Worm (Caenorhabditis elegans) whole organism, L4 larva: ENCODE data around the gene haf-7.
A peak's percentile ranks its signal among the peaks of the same experiment; 100 is the strongest.
"Not testable (repeated sequence)": the region's sequence is repeated elsewhere in the genome, so short reads cannot be mapped to it uniquely, and the experiment has no call there.

Experiments used
- F37D6.2 ChIP-seq: sonication (generic microtip); optimal IDR thresholded peaks from 2 replicates; lab custom pipeline; 2016; ENCODE audit warnings: mild to moderate bottlenecking, missing genetic modification characterization, missing compliant biosample characterization
- F49E8.2 ChIP-seq: sonication (generic microtip); optimal IDR thresholded peaks from 2 replicates; lab custom pipeline; 2016; ENCODE audit warnings: missing compliant biosample characterization, mild to moderate bottlenecking, missing genetic modification characterization, borderline replicate concordance
- T20F7.1 ChIP-seq: fragments of 200-800 bp; sonication (Bioruptor generic); optimal IDR thresholded peaks from 2 replicates; lab custom pipeline; 2018; ENCODE audit warnings: mild to moderate bottlenecking, missing genetic modification characterization, missing compliant biosample characterization
- Y75B8A.6 ChIP-seq: fragments of 200-800 bp; sonication (Bioruptor generic); IDR thresholded peaks from 2 replicates; pipeline ENCODE4 v1.3.6; 2022; ENCODE audit warnings: missing genetic modification reagents, missing genetic modification characterization, missing compliant biosample characterization
- aha-1 ChIP-seq: fragments of 150-350 bp; peaks from one replicate; lab custom pipeline; 2014; ENCODE audit warnings: missing biosample characterization, missing genetic modification characterization
- ama-1 ChIP-seq: fragments of 150-350 bp; optimal IDR thresholded peaks from 2 replicates; lab custom pipeline; 2014; ENCODE audit warnings: inconsistent platforms, mixed read lengths
- arid-1 ChIP-seq: fragments of 200-800 bp; sonication (Bioruptor generic); conservative IDR thresholded peaks from 2 replicates; pipeline ENCODE4 v1.3.6; 2022; ENCODE audit warnings: missing genetic modification reagents, missing genetic modification characterization, missing compliant biosample characterization
- ceh-32 ChIP-seq: sonication (generic microtip); optimal IDR thresholded peaks from 2 replicates; lab custom pipeline; 2016; ENCODE audit warnings: mild to moderate bottlenecking, missing genetic modification characterization, missing compliant biosample characterization; ENCODE audit not compliant: poor library complexity
- ceh-82 ChIP-seq: sonication (generic microtip); optimal IDR thresholded peaks from 2 replicates; lab custom pipeline; 2017; ENCODE audit warnings: missing biosample characterization, missing genetic modification characterization
- ctbp-1 ChIP-seq: fragments of 200-800 bp; sonication (Bioruptor generic); IDR thresholded peaks from 2 replicates; pipeline ENCODE4 v1.3.6; 2022; ENCODE audit warnings: missing genetic modification reagents, missing genetic modification characterization, missing compliant biosample characterization
- dpl-1 ChIP-seq: fragments of 150-350 bp; optimal IDR thresholded peaks from 2 replicates; lab custom pipeline; 2014; ENCODE audit warnings: missing biosample characterization, missing genetic modification reagents, missing genetic modification characterization
- egl-27 ChIP-seq: sonication (generic microtip); optimal IDR thresholded peaks from 3 replicates; lab custom pipeline; 2017; ENCODE audit warnings: missing biosample characterization, missing genetic modification reagents, missing genetic modification characterization
- hmg-1.1 ChIP-seq: fragments of 200-800 bp; sonication (Bioruptor generic); IDR thresholded peaks from 2 replicates; pipeline ENCODE4 v1.3.6; 2022; ENCODE audit warnings: missing genetic modification reagents, missing genetic modification characterization, missing compliant biosample characterization
- jun-1 ChIP-seq: fragments of 150-350 bp; optimal IDR thresholded peaks from 2 replicates; lab custom pipeline; 2014; ENCODE audit warnings: missing biosample characterization, missing genetic modification reagents, missing genetic modification characterization
- lin-15B ChIP-seq: fragments of 150-350 bp; sonication (generic microtip); optimal IDR thresholded peaks from 3 replicates; lab custom pipeline; 2014; ENCODE audit warnings: missing biosample characterization, missing genetic modification characterization
- lin-29 ChIP-seq: fragments of 200-800 bp; sonication (Bioruptor generic); IDR thresholded peaks from 2 replicates; pipeline ENCODE4 v1.3.6; 2022; ENCODE audit warnings: missing genetic modification reagents, missing genetic modification characterization, missing compliant biosample characterization
- lin-39 ChIP-seq: fragments of 150-350 bp; optimal IDR thresholded peaks from 2 replicates; lab custom pipeline; 2014; ENCODE audit warnings: missing biosample characterization, missing genetic modification reagents, missing genetic modification characterization
- mdl-1 ChIP-seq, 2 experiments: fragments of 150-350 bp in 1 of 2; sonication (generic microtip) in 1 of 2; optimal IDR thresholded peaks; 2 replicates each; lab custom pipeline; 2014 to 2017; ENCODE audit warnings: missing biosample characterization in 2 of 2, missing genetic modification characterization in 2 of 2
- mes-2 ChIP-seq: sonication (generic microtip); optimal IDR thresholded peaks from 2 replicates; lab custom pipeline; 2016; ENCODE audit warnings: missing genotype, mild to moderate bottlenecking, missing genetic modification characterization, missing compliant biosample characterization; ENCODE audit not compliant: poor library complexity, severe bottlenecking
- mxl-3 ChIP-seq: fragments of 200-800 bp; sonication (Bioruptor generic); optimal IDR thresholded peaks from 2 replicates; lab custom pipeline; 2018; ENCODE audit warnings: mild to moderate bottlenecking, missing genetic modification characterization, missing compliant biosample characterization
- nhr-10 ChIP-seq: fragments of 150-350 bp; optimal IDR thresholded peaks from 2 replicates; lab custom pipeline; 2014; ENCODE audit warnings: missing biosample characterization, missing genetic modification characterization
- nhr-102 ChIP-seq: sonication (generic microtip); optimal IDR thresholded peaks from 2 replicates; lab custom pipeline; 2016; ENCODE audit warnings: mild to moderate bottlenecking, missing genetic modification characterization, moderate library complexity, missing compliant biosample characterization
- nhr-42 ChIP-seq: fragments of 200-800 bp; sonication (Bioruptor generic); IDR thresholded peaks from 2 replicates; pipeline ENCODE4 v1.3.6; 2022; ENCODE audit warnings: missing genetic modification characterization, missing compliant biosample characterization
- pqm-1 ChIP-seq: sonication (generic microtip); optimal IDR thresholded peaks from 2 replicates; lab custom pipeline; 2017; ENCODE audit warnings: missing biosample characterization, missing genetic modification characterization
- sdz-12 ChIP-seq: fragments of 200-800 bp; sonication (Bioruptor generic); optimal IDR thresholded peaks from 2 replicates; lab custom pipeline; 2018; ENCODE audit warnings: mild to moderate bottlenecking, missing genetic modification characterization, missing compliant biosample characterization
- set-16 ChIP-seq: fragments of 200-800 bp; sonication (Bioruptor generic); IDR thresholded peaks from 2 replicates; pipeline ENCODE4 v1.3.6; 2022; ENCODE audit warnings: missing genetic modification reagents, missing genetic modification characterization, missing compliant biosample characterization
- snpc-1.2 ChIP-seq: fragments of 200-800 bp; sonication (Bioruptor generic); IDR thresholded peaks from 2 replicates; pipeline ENCODE4 v1.3.6; 2022; ENCODE audit warnings: missing genetic modification reagents, missing genetic modification characterization, missing compliant biosample characterization
- spr-3 ChIP-seq: fragments of 200-800 bp; sonication (Bioruptor generic); optimal IDR thresholded peaks from 2 replicates; lab custom pipeline; 2018; ENCODE audit warnings: mild to moderate bottlenecking, missing genetic modification characterization, missing compliant biosample characterization
- tag-97 ChIP-seq: fragments of 200-800 bp; sonication (Bioruptor generic); IDR thresholded peaks from 2 replicates; pipeline ENCODE4 v1.3.6; 2022; ENCODE audit warnings: missing genetic modification characterization, missing compliant biosample characterization
- unc-62 ChIP-seq, 3 experiments: fragments of 150-350 bp in 1 of 3; sonication (generic microtip); optimal IDR thresholded peaks in 2 of 3; peaks in 1 of 3; 1 replicate in 1 of 3; 2 replicates in 2 of 3; lab custom pipeline; 2014 to 2017; ENCODE audit warnings: missing biosample characterization in 3 of 3, missing genetic modification characterization in 3 of 3, missing genetic modification reagents in 3 of 3, missing genotype in 1 of 3
- zag-1 ChIP-seq: fragments of 150-350 bp; optimal IDR thresholded peaks from 2 replicates; lab custom pipeline; 2014; ENCODE audit warnings: missing biosample characterization, missing genetic modification characterization

Gene haf-7

DNA sequence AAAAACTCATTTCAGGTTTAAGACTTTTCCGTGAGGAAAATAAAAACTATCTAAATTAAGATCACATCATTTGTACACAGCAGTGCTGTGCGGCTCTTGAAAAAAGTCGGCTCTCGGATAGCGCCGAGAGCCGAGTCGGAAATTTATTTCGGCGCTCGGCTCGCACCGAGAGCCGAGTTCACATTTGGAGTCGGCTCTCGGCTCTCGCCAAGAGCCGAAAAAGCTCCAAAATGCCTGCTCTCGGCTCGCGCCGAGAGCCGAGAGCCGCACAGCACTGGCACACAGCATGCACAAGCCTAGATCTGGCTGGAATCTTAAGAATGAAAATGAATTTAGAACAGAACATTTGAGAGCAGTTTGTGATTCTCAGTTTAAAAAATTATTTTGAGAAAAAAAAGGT, 26.1 kb upstream of the haf-7 start:
- TF ChIP-seq set-16 (GFP tag; lab: Robert Waterston, UW): peak; percentile 89
- no peak for TF ChIP-seq arid-1 (GFP tag; lab: Robert Waterston, UW)
- TF ChIP-seq T20F7.1 (GFP tag; lab: Kevin White, UChicago): no peak
- no peak for TF ChIP-seq nhr-10

DNA sequence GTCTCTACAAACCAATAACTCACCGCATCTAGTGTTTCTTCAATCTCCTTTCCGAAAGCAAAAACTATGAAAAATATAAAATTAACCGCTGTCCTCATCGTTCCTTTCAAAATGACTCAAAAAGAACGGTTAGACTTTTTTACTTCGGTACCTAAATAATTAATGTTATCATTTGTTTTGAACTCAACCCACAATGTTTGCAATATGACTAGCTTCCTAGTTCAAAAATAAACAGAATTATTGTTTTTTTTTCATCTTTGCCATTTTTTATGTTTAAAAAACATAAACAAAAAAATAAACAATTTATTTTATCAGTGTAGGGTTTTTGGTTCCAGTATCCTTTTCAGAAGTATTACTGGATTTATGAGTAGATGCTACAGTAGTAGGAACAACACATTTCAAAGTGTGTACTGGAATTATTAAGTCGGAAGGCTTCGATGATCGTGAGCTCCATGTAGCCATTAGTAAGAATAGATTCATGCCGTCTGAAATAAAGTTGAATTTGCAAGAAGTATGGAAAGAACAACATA, 24.4 kb upstream of the haf-7 start, which contains the start of the genes lipl-8 and Y50E8A.22:
Gene lipl-8 (minus strand): TSS at position 101 of the 530 bp plus-strand sequence.
Gene Y50E8A.22 (minus strand): TSS at position 480 of the 530 bp plus-strand sequence.
- no peak for TF ChIP-seq mes-2 (tag; lab: Kevin White, UChicago)
- TF ChIP-seq F49E8.2 (tag; lab: Kevin White, UChicago): no peak
- no peak for TF ChIP-seq egl-27 (tag; lab: Kevin White, UChicago)
- no peak for TF ChIP-seq spr-3 (GFP tag; lab: Kevin White, UChicago)
- TF ChIP-seq mxl-3 (GFP tag; lab: Kevin White, UChicago): no peak
- TF ChIP-seq tag-97 (GFP tag; lab: Robert Waterston, UW): no peak
- TF ChIP-seq nhr-102 (tag; lab: Kevin White, UChicago): no peak
- no peak for TF ChIP-seq zag-1
- no peak for TF ChIP-seq snpc-1.2 (GFP tag; lab: Robert Waterston, UW)
- TF ChIP-seq ama-1 (lab: Kevin White, UChicago): no peak
- no peak for TF ChIP-seq ceh-32 (tag; lab: Kevin White, UChicago)
- TF ChIP-seq sdz-12 (GFP tag; lab: Kevin White, UChicago): no peak
- no peak for TF ChIP-seq pqm-1
- no peak for TF ChIP-seq nhr-42 (GFP tag; lab: Robert Waterston, UW)
- no peak for TF ChIP-seq arid-1 (GFP tag; lab: Robert Waterston, UW)
- no peak for TF ChIP-seq ctbp-1 (GFP tag; lab: Robert Waterston, UW)
- no peak for TF ChIP-seq jun-1 (tag; lab: Kevin White, UChicago)
- no peak for TF ChIP-seq dpl-1
- no peak for TF ChIP-seq Y75B8A.6 (GFP tag; lab: Robert Waterston, UW)
- no peak for TF ChIP-seq nhr-10

- TF ChIP-seq hmg-1.1 (GFP tag; lab: Robert Waterston, UW); nhr-10; mdl-1 (tag; optimal IDR thresholded peaks at IDR 0.05; lab: Kevin White, UChicago): not testable (repeated sequence)
These were observed 22.7 kb upstream of the haf-7 start, which contains the start of gene nspa-10 for ce11 chrV:14750357-14750756. TSS of gene nspa-10 (minus strand) at chrV:14750457.

DNA sequence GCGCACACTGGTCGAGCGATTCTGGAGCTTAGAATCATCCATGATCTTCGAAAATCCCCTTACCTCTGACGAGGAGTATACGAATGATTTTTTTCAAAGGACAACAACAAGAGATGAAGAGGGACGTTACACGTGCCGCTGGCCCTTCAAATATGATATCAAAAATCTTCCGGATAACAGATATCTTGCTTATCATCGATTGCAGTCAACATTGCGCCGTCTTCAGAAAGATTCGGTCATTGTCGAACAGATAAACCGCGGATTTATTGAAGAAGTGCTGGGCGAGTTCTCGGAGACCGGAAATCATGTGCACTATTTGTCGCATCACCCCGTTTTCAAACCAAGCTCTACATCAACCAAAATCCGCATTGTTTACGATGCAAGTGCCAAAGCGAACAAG, 10.5 kb upstream of the haf-7 start:
- TF ChIP-seq aha-1 (tag; lab: Kevin White, UChicago): peak; percentile 84
- no peak for TF ChIP-seq lin-29 (GFP tag; lab: Robert Waterston, UW)
- TF ChIP-seq dpl-1: no peak
- TF ChIP-seq unc-62 (GFP tag; optimal IDR thresholded peaks at IDR 0.05 in 1 of 2; lab: Kevin White, UChicago): peak in 1 of 2 experiments; percentile 84
- TF ChIP-seq unc-62 (tag; optimal IDR thresholded peaks at IDR 0.05; lab: Kevin White, UChicago): no peak

- peak in 1 of 2 experiments; percentile 87 for TF ChIP-seq unc-62 (GFP tag; optimal IDR thresholded peaks at IDR 0.05 in 1 of 2; lab: Kevin White, UChicago)
- TF ChIP-seq unc-62 (tag; optimal IDR thresholded peaks at IDR 0.05; lab: Kevin White, UChicago): no peak
- no peak for TF ChIP-seq lin-39 (tag; lab: Kevin White, UChicago)
- TF ChIP-seq F37D6.2 (tag; lab: Kevin White, UChicago): no peak
- TF ChIP-seq lin-15B (tag; lab: Kevin White, UChicago): no peak
- TF ChIP-seq Y75B8A.6 (GFP tag; lab: Robert Waterston, UW): no peak
- TF ChIP-seq ceh-82 (tag; lab: Kevin White, UChicago): no peak
These were observed 9.5 kb upstream of the haf-7 start for ce11 chrV:14763582-14763981.
